Worm (Caenorhabditis elegans) whole organism, midembryonic: ENCODE results near the gene fask-1.

Source experiments
- T22C8.4 ChIP-seq: fragments of 200-800 bp; sonication (Bioruptor generic); IDR thresholded peaks from 2 replicates; pipeline ENCODE4 v1.3.6; 2022; ENCODE audit warnings: missing genetic modification characterization, missing compliant biosample characterization
- cog-1 ChIP-seq: sonication (generic microtip); optimal IDR thresholded peaks from 2 replicates; lab custom pipeline; 2016; ENCODE audit warnings: missing genetic modification characterization, missing compliant biosample characterization
- flt-1 ChIP-seq: fragments of 200-800 bp; sonication (Bioruptor generic); IDR thresholded peaks from 2 replicates; pipeline ENCODE4 v1.3.6; 2022; ENCODE audit warnings: missing genetic modification characterization, missing compliant biosample characterization
- klf-2 ChIP-seq: fragments of 200-800 bp; sonication (Bioruptor generic); conservative IDR thresholded peaks from 2 replicates; pipeline ENCODE4 v1.3.6; 2022; ENCODE audit warnings: missing genetic modification reagents, missing genetic modification characterization, missing compliant biosample characterization
- ref-1 ChIP-seq: fragments of 200-800 bp; sonication (Bioruptor generic); conservative IDR thresholded peaks from 2 replicates; pipeline ENCODE4 v1.3.6; 2022; ENCODE audit warnings: missing genetic modification reagents, missing genetic modification characterization, missing compliant biosample characterization
- tab-1 ChIP-seq: fragments of 200-800 bp; sonication (Bioruptor generic); IDR thresholded peaks from 2 replicates; pipeline ENCODE4 v1.3.6; 2022; ENCODE audit warnings: missing genetic modification characterization, missing compliant biosample characterization
- ztf-23 ChIP-seq: fragments of 200-800 bp; sonication (Bioruptor generic); IDR thresholded peaks from 2 replicates; pipeline ENCODE4 v1.3.6; 2022; ENCODE audit warnings: missing genetic modification reagents, missing genetic modification characterization, missing compliant biosample characterization
- ztf-29 ChIP-seq: fragments of 200-800 bp; sonication (Bioruptor generic); IDR thresholded peaks from 2 replicates; pipeline ENCODE4 v1.3.6; 2022; ENCODE audit warnings: missing genetic modification reagents, missing genetic modification characterization, missing compliant biosample characterization

- no peak for TF ChIP-seq ztf-23 (GFP tag; lab: Robert Waterston, UW)
- TF ChIP-seq flt-1 (GFP tag; lab: Robert Waterston, UW): no peak
- TF ChIP-seq ref-1: no peak
- TF ChIP-seq T22C8.4 (GFP tag; lab: Robert Waterston, UW): no peak
- no peak for TF ChIP-seq tab-1 (GFP tag; lab: Robert Waterston, UW)
- no peak for TF ChIP-seq ztf-29 (GFP tag; lab: Robert Waterston, UW)
- no peak for TF ChIP-seq cog-1 (tag; lab: Kevin White, UChicago)
- no peak for TF ChIP-seq klf-2 (GFP tag; lab: Robert Waterston, UW)
Observed at ce11 chrIV:13104900-13105299, 4.4 kb downstream of the fask-1 start, which contains the start of gene rde-11.
